Worm (Caenorhabditis elegans): ENCODE data around the gene Y9C9A.5.

Y9C9A.5 gene

DNA sequence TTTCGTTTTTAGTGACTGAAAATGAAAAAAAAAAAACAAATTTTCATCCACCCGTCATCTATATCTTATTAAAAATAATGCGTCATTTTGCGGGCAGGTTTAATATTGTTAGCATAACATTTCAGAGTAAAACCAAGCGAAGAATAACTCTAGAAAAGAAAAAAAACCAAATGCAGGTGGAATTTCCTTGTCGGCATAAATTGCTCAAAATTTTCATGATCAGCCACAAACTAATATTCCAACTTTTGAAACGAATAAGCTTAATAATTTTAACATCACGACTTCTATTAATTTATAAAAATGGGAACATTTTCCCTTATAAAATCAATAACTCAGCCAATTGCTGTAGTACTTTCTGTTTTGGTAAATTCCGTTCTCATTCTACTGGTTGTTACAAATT is 26.1 kb upstream of the Y9C9A.5 start, which contains the start of gene str-155:
str-155 (plus strand) TSS at position 301 of the 400 bp plus-strand sequence.
- TF ChIP-seq ceh-82 (tag; optimal IDR thresholded peaks at IDR 0.05), result no peak
- no peak for TF ChIP-seq nhr-77 (tag; optimal IDR thresholded peaks at IDR 0.05)
- no peak for TF ChIP-seq alr-1 (tag; optimal IDR thresholded peaks at IDR 0.05)
- no peak for TF ChIP-seq ztf-4 (tag; optimal IDR thresholded peaks at IDR 0.05)
- no peak for TF ChIP-seq lin-39 (tag; optimal IDR thresholded peaks at IDR 0.05)
- TF ChIP-seq ceh-16 (tag; optimal IDR thresholded peaks at IDR 0.05), result no peak
- no peak for TF ChIP-seq nhr-129 (tag; optimal IDR thresholded peaks at IDR 0.05)
- no peak for TF ChIP-seq nhr-21 (tag; optimal IDR thresholded peaks at IDR 0.05)
- no peak for TF ChIP-seq nhr-12 (tag; optimal IDR thresholded peaks at IDR 0.05)
- no peak for TF ChIP-seq zag-1 (tag; optimal IDR thresholded peaks at IDR 0.05)
- no peak for TF ChIP-seq sem-4 (tag; optimal IDR thresholded peaks at IDR 0.05)
- TF ChIP-seq unc-62 (GFP tag; optimal IDR thresholded peaks at IDR 0.05), result no peak
- no peak for TF ChIP-seq elt-1 (tag; optimal IDR thresholded peaks at IDR 0.05)
- TF ChIP-seq lsy-2 (tag; optimal IDR thresholded peaks at IDR 0.05), result no peak
- TF ChIP-seq sma-3 (GFP tag; optimal IDR thresholded peaks at IDR 0.05), result no peak
- no peak for TF ChIP-seq sma-9 (GFP tag; optimal IDR thresholded peaks at IDR 0.05)
- no peak for TF ChIP-seq sma-9 (tag; optimal IDR thresholded peaks at IDR 0.05)
- no peak for TF ChIP-seq skn-1 (tag; optimal IDR thresholded peaks at IDR 0.05)
- TF ChIP-seq aly-2 (tag; optimal IDR thresholded peaks at IDR 0.05), result no peak

DNA sequence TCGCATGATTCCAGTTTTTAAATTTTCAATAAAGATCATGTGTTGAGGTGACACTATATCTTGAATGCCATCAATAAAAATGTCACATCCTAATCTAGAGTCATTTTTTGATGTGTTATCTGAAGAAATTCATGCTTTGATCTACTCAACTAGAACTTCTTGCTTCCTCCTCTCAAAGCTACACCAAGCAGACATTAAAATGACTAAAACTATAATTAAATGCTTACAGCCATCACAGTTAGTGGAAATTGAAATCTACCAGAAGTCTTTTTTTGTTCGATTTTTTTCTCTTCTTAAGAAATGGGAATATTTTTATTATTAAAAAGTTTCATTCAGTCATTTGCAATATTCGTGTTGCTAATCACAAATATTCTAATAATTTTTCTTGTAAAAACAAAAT is 24.0 kb upstream of the Y9C9A.5 start, which contains the start of gene str-158:
str-158 (plus strand) TSS at position 301 of the 400 bp plus-strand sequence.
- TF ChIP-seq nhr-12 (tag; optimal IDR thresholded peaks at IDR 0.05) (no peak), elt-3 (tag; optimal IDR thresholded peaks at IDR 0.05) (no peak), ceh-16 (tag; optimal IDR thresholded peaks at IDR 0.05) (no peak), R02D3.7 (tag; optimal IDR thresholded peaks at IDR 0.05) (no peak)

DNA sequence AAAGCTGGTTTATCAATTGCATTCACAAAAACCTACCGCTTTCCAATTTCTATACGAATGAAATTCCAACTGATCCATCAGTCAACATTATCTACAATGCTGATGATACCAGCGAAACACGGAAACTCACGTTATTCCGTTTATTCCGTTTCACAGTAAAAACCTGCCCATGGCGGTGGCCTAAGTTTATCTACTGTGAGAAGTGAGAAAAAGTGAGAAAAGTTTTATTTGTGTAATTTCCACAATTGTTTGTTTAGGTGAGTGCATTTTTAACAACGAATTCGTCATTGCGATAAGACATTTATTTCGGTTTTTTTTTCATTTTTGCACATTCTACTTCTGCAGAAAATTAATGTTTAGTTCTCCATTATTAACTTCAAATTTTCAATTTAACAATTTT is 11.7 kb upstream of the Y9C9A.5 start, which contains the start of gene Y9C9A.8:
Y9C9A.8 (plus strand) TSS at position 301 of the 400 bp plus-strand sequence.
- no peak for TF ChIP-seq blmp-1 (tag; optimal IDR thresholded peaks at IDR 0.05; ENCODE audit: insufficient read depth)
- peak; percentile 13 for TF ChIP-seq fos-1 (tag; optimal IDR thresholded peaks at IDR 0.05)

DNA sequence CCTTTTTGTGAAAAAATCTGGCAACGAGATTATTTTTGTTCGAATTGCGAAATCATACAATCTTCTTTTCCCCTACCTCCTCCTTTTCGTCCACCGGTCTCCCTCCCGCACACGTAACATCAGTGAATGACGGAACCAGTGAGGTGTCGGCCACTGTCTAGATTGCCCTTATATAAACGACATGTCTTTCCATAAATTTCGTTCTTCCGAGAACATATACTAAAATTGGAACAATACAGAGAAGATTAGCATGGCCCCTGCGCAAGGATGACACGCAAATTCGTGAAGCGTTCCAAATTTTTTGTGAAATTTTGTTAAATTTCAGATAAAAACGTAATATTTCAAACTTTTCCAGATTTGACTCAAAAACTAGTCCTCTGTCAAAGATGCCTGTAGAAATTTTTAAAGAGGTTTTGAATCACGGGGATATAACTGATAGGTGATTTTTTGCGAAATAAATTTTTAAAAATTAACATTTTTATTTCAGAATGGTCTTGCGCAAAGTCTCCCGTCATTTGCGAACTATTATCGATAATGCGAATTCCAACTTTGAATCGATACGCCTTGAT is 10.9 kb upstream of the Y9C9A.5 start:
- peak; percentile 24 for TF ChIP-seq nhr-21 (tag; optimal IDR thresholded peaks at IDR 0.05)
- TF ChIP-seq lin-11 (tag; optimal IDR thresholded peaks at IDR 0.05), result no peak
- peak; percentile 67 for TF ChIP-seq sma-3 (GFP tag; optimal IDR thresholded peaks at IDR 0.05)
- TF ChIP-seq sma-9 (GFP tag; optimal IDR thresholded peaks at IDR 0.05), result peak; percentile 8
- no peak for TF ChIP-seq sma-9 (tag; optimal IDR thresholded peaks at IDR 0.05)
- no peak for TF ChIP-seq elt-1 (tag; optimal IDR thresholded peaks at IDR 0.05)
- TF ChIP-seq snpc-4 (tag; optimal IDR thresholded peaks at IDR 0.05), result peak; percentile 92
- peak; percentile 39 for TF ChIP-seq gmeb-1 (tag; optimal IDR thresholded peaks at IDR 0.05)
- TF ChIP-seq crh-2 (tag; optimal IDR thresholded peaks at IDR 0.05), result peak; percentile 19

DNA sequence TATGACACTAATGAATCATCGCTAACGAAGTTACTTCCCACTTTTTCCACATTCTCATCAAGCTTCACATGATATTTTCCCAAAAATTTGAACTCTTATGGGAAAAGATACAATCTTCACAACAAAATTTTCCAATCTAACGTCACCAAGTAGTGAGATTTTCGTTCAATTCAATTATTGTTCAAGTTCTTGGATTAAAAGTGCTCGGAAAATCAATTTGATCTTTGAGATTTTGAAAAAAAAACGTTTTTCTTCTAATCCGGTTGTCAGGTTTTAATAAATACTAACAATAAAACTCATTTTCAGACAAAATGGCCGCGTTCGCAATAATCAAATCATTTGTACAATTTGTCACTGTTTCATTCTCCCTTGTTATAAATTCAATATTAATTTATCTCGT is 7.7 kb upstream of the Y9C9A.5 start, which contains the start of gene str-153:
str-153 (plus strand) TSS at position 301 of the 400 bp plus-strand sequence.
- no peak for TF ChIP-seq nhr-129 (tag; optimal IDR thresholded peaks at IDR 0.05)
- TF ChIP-seq ztf-4 (tag; optimal IDR thresholded peaks at IDR 0.05), result no peak
- TF ChIP-seq dmd-4 (tag; optimal IDR thresholded peaks at IDR 0.05), result no peak
- TF ChIP-seq crh-2 (tag; optimal IDR thresholded peaks at IDR 0.05), result no peak
- no peak for TF ChIP-seq sma-3 (GFP tag; optimal IDR thresholded peaks at IDR 0.05)
- TF ChIP-seq mab-5 (tag; optimal IDR thresholded peaks at IDR 0.05), result no peak

DNA sequence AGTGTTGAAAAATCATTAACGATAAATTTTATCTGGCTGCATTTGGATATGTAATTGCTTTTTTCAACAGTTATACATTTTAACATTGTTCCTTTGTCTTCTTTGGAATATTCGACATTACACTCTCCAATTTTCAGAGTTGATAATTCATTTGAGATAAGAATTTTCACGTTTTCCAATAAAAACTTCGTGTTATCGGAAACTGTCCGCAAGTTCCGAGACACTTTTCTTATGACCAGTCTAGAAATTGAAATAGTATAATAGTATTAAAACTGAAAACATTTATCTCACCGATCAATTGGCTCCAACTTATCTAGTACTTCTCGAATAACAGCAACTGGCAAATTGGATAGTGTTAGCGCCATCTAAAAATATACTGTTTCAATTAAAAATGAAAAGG is 4.1 kb upstream of the Y9C9A.5 start, which contains the start of gene fbxa-86:
fbxa-86 (minus strand) TSS at position 367 of the 400 bp plus-strand sequence.
- TF ChIP-seq fos-1 (tag; optimal IDR thresholded peaks at IDR 0.05) (peak; percentile 69), blmp-1 (tag; optimal IDR thresholded peaks at IDR 0.05; ENCODE audit: insufficient read depth) (no peak)

DNA sequence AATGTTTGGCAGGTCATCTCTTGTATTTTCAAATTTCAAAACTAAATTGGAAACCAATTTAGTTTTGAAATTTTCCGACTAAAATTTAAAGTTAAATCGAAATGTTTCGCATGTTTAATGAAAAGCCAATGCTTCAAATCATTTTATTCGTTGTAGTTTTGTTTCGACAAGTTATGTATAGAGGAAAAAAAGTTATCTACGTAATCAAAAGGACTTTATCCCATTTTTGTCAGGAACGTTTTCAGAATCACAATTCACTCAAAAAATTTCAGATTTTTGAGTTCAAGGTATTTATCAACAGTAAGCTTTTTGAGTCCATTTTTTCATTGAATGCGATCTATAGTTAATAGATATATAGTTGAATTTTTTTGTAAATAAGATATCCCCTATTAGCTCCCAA is 3.1 kb upstream of the Y9C9A.5 start, which contains the start of gene str-168:
str-168 (plus strand) TSS at position 301 of the 400 bp plus-strand sequence.
- TF ChIP-seq lsy-2 (tag; optimal IDR thresholded peaks at IDR 0.05), result no peak
- TF ChIP-seq mab-5 (tag; optimal IDR thresholded peaks at IDR 0.05), result no peak
- no peak for TF ChIP-seq zag-1 (tag; optimal IDR thresholded peaks at IDR 0.05)
- TF ChIP-seq sma-3 (GFP tag; optimal IDR thresholded peaks at IDR 0.05), result no peak
- TF ChIP-seq nhr-11 (tag; optimal IDR thresholded peaks at IDR 0.05), result no peak
- no peak for TF ChIP-seq R02D3.7 (tag; optimal IDR thresholded peaks at IDR 0.05)
- TF ChIP-seq nhr-77 (tag; optimal IDR thresholded peaks at IDR 0.05), result no peak
- no peak for TF ChIP-seq nhr-12 (tag; optimal IDR thresholded peaks at IDR 0.05)
- TF ChIP-seq nhr-10 (tag; optimal IDR thresholded peaks at IDR 0.05), result no peak
- no peak for TF ChIP-seq crh-2 (tag; optimal IDR thresholded peaks at IDR 0.05)
- TF ChIP-seq nhr-6 (tag; optimal IDR thresholded peaks at IDR 0.05), result no peak
- no peak for TF ChIP-seq sem-4 (tag; optimal IDR thresholded peaks at IDR 0.05)
- no peak for TF ChIP-seq unc-62 (GFP tag; optimal IDR thresholded peaks at IDR 0.05)
- no peak for TF ChIP-seq fos-1 (tag; optimal IDR thresholded peaks at IDR 0.05)
- no peak for TF ChIP-seq ZK546.5 (tag; optimal IDR thresholded peaks at IDR 0.05)

All from whole organism, L2 larva.